Fruit fly (Drosophila melanogaster) whole organism, prepupa: ENCODE measurements around the gene CG11588.

ENCODE experiments used
- CG10631 ChIP-seq: fragments of 200-800 bp; sonication (Bioruptor generic); optimal IDR thresholded peaks from 2 replicates; lab custom pipeline; 2016; ENCODE audit warnings: missing biosample characterization, missing genetic modification characterization
- CG11294 ChIP-seq: fragments of 200-800 bp; sonication (Bioruptor generic); IDR thresholded peaks from 2 replicates; pipeline ENCODE4 v1.3.6; 2022; ENCODE audit warnings: missing biosample characterization, missing genetic modification characterization
- CG11762 ChIP-seq: fragments of 200-800 bp; sonication (Bioruptor generic); optimal IDR thresholded peaks from 3 replicates; lab custom pipeline; 2016; ENCODE audit warnings: missing biosample characterization, missing genetic modification characterization; ENCODE audit not compliant: insufficient read depth
- CG1621 ChIP-seq: fragments of 200-800 bp; sonication (Bioruptor generic); optimal IDR thresholded peaks from 3 replicates; lab custom pipeline; 2018; ENCODE audit warnings: missing biosample characterization, mild to moderate bottlenecking, missing genetic modification characterization
- CG34406 ChIP-seq: fragments of 200-800 bp; sonication (Bioruptor generic); optimal IDR thresholded peaks from 3 replicates; lab custom pipeline; 2016; ENCODE audit warnings: missing biosample characterization, missing genetic modification characterization
- CG3919 ChIP-seq: fragments of 200-800 bp; sonication (Bioruptor generic); optimal IDR thresholded peaks from 3 replicates; lab custom pipeline; 2016; ENCODE audit warnings: missing biosample characterization, missing genetic modification characterization
- CG6163 ChIP-seq: fragments of 200-800 bp; sonication (Bioruptor generic); IDR thresholded peaks from 3 replicates; pipeline ENCODE4 v1.3.6; 2022; ENCODE audit warnings: missing biosample characterization, missing genetic modification characterization
- CG8119 ChIP-seq: fragments of 200-800 bp; sonication (Bioruptor generic); IDR thresholded peaks from 3 replicates; pipeline ENCODE4 v1.3.6; 2022; ENCODE audit warnings: missing biosample characterization, missing genetic modification characterization
- CG9139 ChIP-seq: fragments of 200-800 bp; sonication (Bioruptor generic); optimal IDR thresholded peaks from 3 replicates; lab custom pipeline; 2017; ENCODE audit warnings: missing biosample characterization, mild to moderate bottlenecking, missing genetic modification characterization
- Eip75B ChIP-seq: fragments of 200-800 bp; sonication (Bioruptor generic); optimal IDR thresholded peaks from 3 replicates; lab custom pipeline; 2016; ENCODE audit warnings: missing biosample characterization, missing genetic modification characterization
- Eip93F ChIP-seq: fragments of 200-800 bp; sonication (Bioruptor generic); optimal IDR thresholded peaks from 2 replicates; lab custom pipeline; 2016; ENCODE audit warnings: missing biosample characterization, mild to moderate bottlenecking, missing genetic modification characterization
- Ets96B ChIP-seq: fragments of 200-800 bp; optimal IDR thresholded peaks from 2 replicates; lab custom pipeline; 2019; ENCODE audit warnings: missing biosample characterization, mild to moderate bottlenecking, missing genetic modification characterization, moderate library complexity
- Hr39 ChIP-seq: fragments of 200-800 bp; sonication (Bioruptor generic); optimal IDR thresholded peaks from 2 replicates; lab custom pipeline; 2016; ENCODE audit warnings: missing biosample characterization, missing genetic modification characterization
- achi ChIP-seq: fragments of 200-800 bp; sonication (Bioruptor generic); optimal IDR thresholded peaks from 3 replicates; lab custom pipeline; 2016; ENCODE audit warnings: missing biosample characterization, missing genetic modification characterization
- acj6 ChIP-seq: fragments of 200-800 bp; sonication (Bioruptor generic); optimal IDR thresholded peaks from 3 replicates; lab custom pipeline; 2016; ENCODE audit warnings: missing biosample characterization, missing genetic modification characterization
- cyc ChIP-seq: fragments of 200-800 bp; sonication (Bioruptor generic); optimal IDR thresholded peaks from 3 replicates; lab custom pipeline; 2016; ENCODE audit warnings: missing biosample characterization, missing genetic modification characterization
- dsx ChIP-seq: fragments of 200-800 bp; optimal IDR thresholded peaks from 3 replicates; lab custom pipeline; 2019; ENCODE audit warnings: missing biosample characterization, mild to moderate bottlenecking, missing genetic modification characterization, moderate library complexity; ENCODE audit not compliant: poor library complexity, severe bottlenecking
- eg ChIP-seq: fragments of 200-800 bp; sonication (Bioruptor generic); IDR thresholded peaks from 3 replicates; pipeline ENCODE4 v1.3.6; 2022; ENCODE audit warnings: missing biosample characterization, missing genetic modification characterization
- salr ChIP-seq, 2 experiments: fragments of 200-800 bp; sonication (Bioruptor generic); optimal IDR thresholded peaks; 3 replicates each; lab custom pipeline; 2016 to 2018; ENCODE audit warnings: missing biosample characterization in 2 of 2, missing genetic modification characterization in 2 of 2, mild to moderate bottlenecking in 1 of 2
- svp ChIP-seq: fragments of 200-800 bp; sonication (Bioruptor generic); peaks from one replicate; lab custom pipeline; 2016; ENCODE audit warnings: missing biosample characterization, missing genetic modification characterization

Gene CG11588

DNA sequence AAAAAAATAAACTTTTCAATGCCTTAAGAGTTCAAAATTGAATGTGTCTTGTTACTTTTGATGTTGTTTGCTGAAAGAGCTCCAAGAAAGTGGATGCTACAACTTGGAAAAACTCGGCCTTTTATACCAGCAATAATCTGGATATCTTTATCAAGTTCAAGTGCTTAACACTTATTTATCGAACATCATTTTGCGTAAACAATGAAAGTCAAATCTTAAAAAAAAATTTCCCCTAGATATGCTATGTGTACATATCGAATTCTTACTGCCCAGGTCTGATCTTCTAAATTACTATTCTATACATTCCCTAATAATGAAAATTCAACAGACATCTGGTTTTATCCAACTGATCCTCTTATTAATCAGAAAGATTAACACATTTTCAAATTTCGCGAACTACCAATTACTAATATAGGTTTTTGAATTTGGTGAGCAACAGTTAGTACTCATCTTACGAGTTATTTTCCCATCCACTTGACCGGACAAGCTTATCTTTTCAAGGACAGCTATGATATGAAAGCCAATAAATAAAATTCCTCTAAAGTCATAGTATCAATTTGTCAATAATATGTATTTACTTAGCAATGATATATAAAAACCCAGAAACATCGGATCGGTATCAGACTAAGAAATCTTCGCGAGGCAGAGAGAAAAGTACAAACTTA lies 36.5 kb downstream of the CG11588 start, which contains the start of the genes CG11570 and CG43294:
TSS of gene CG11570 (minus strand) at position 101 of the 665 bp plus-strand sequence.
TSS of gene CG43294 (plus strand) at position 615 of the 665 bp plus-strand sequence.
- TF ChIP-seq CG11762 (GFP tag; lab: Kevin White, UChicago) (no peak), Ets96B (tag; lab: Kevin White, UChicago) (no peak), CG8119 (GFP tag; lab: Robert Waterston, UW) (no peak), CG34406 (no peak), CG10631 (GFP tag; lab: Kevin White, UChicago) (no peak), Eip93F (GFP tag; lab: Kevin White, UChicago) (no peak), dsx (GFP tag; lab: Kevin White, UChicago) (no peak), Eip75B (GFP tag; lab: Kevin White, UChicago) (no peak), CG6163 (GFP tag; lab: Robert Waterston, UW) (no peak), Hr39 (GFP tag; lab: Kevin White, UChicago) (no peak), acj6 (no peak), eg (GFP tag; lab: Robert Waterston, UW) (no peak)

DNA sequence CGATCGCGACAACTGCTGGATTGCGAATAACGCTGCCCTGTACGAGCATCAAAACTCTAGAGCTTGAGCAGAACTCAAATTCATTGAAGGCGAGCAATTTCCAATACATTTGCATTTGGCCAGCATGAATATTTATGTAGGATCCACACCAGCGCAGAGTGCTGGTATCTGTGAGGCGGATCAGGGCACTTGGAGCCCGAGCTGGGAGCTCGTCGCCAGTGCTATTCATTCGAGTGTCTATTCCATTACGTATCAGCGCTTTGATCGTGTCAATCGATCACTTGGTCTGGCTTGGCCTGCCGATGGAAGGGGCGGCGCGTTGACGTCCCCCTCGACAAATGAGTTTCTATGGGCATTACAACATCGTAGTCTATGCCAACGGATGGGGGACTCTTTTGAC lies 44.8 kb downstream of the CG11588 start, which contains the start of gene prc:
TSS of gene prc (minus strand) at position 28 of the 400 bp plus-strand sequence.
- TF ChIP-seq CG3919 (GFP tag; lab: Kevin White, UChicago), result no peak
- TF ChIP-seq achi (GFP tag; lab: Kevin White, UChicago), result no peak
- no peak for TF ChIP-seq salr (GFP tag; optimal IDR thresholded peaks at IDR 0.05; lab: Kevin White, UChicago)
- no peak for TF ChIP-seq CG9139
- peak; percentile 48 for TF ChIP-seq svp
- TF ChIP-seq CG1621 (tag; lab: Kevin White, UChicago), result no peak
- TF ChIP-seq CG11294, result no peak
- no peak for TF ChIP-seq cyc (GFP tag; lab: Kevin White, UChicago)
